Worm (Caenorhabditis elegans) whole organism, midembryonic: ENCODE results near the gene ctg-2.

Experiments
- T22C8.4 ChIP-seq: fragments of 200-800 bp; sonication (Bioruptor generic); IDR thresholded peaks from 2 replicates; pipeline ENCODE4 v1.3.6; 2022; ENCODE audit warnings: missing genetic modification characterization, missing compliant biosample characterization
- cog-1 ChIP-seq: sonication (generic microtip); optimal IDR thresholded peaks from 2 replicates; lab custom pipeline; 2016; ENCODE audit warnings: missing genetic modification characterization, missing compliant biosample characterization
- flt-1 ChIP-seq: fragments of 200-800 bp; sonication (Bioruptor generic); IDR thresholded peaks from 2 replicates; pipeline ENCODE4 v1.3.6; 2022; ENCODE audit warnings: missing genetic modification characterization, missing compliant biosample characterization
- klf-2 ChIP-seq: fragments of 200-800 bp; sonication (Bioruptor generic); conservative IDR thresholded peaks from 2 replicates; pipeline ENCODE4 v1.3.6; 2022; ENCODE audit warnings: missing genetic modification reagents, missing genetic modification characterization, missing compliant biosample characterization
- med-1 ChIP-seq: sonication (generic microtip); optimal IDR thresholded peaks from 2 replicates; lab custom pipeline; 2017; ENCODE audit warnings: missing genetic modification characterization, mild to moderate bottlenecking, missing compliant biosample characterization, antibody characterized with exemption, missing genetic modification reagents; ENCODE audit not compliant: insufficient read depth
- ref-1 ChIP-seq: fragments of 200-800 bp; sonication (Bioruptor generic); conservative IDR thresholded peaks from 2 replicates; pipeline ENCODE4 v1.3.6; 2022; ENCODE audit warnings: missing genetic modification reagents, missing genetic modification characterization, missing compliant biosample characterization
- tab-1 ChIP-seq: fragments of 200-800 bp; sonication (Bioruptor generic); IDR thresholded peaks from 2 replicates; pipeline ENCODE4 v1.3.6; 2022; ENCODE audit warnings: missing genetic modification characterization, missing compliant biosample characterization
- ztf-23 ChIP-seq: fragments of 200-800 bp; sonication (Bioruptor generic); IDR thresholded peaks from 2 replicates; pipeline ENCODE4 v1.3.6; 2022; ENCODE audit warnings: missing genetic modification reagents, missing genetic modification characterization, missing compliant biosample characterization
- ztf-29 ChIP-seq: fragments of 200-800 bp; sonication (Bioruptor generic); IDR thresholded peaks from 2 replicates; pipeline ENCODE4 v1.3.6; 2022; ENCODE audit warnings: missing genetic modification reagents, missing genetic modification characterization, missing compliant biosample characterization

ctg-2 gene

ce11 chrII:8531181-8531759 lies 16.4 kb downstream of the ctg-2 start, which contains the start of gene gldi-7:
Gene gldi-7 (minus strand): TSS chrII:8531222.
- TF ChIP-seq ztf-29 (no peak), flt-1 (GFP tag; lab: Robert Waterston, UW) (no peak), T22C8.4 (GFP tag; lab: Robert Waterston, UW) (no peak), ztf-23 (GFP tag; lab: Robert Waterston, UW) (no peak), med-1 (GFP tag; lab: Kevin White, UChicago) (no peak), klf-2 (no peak), tab-1 (GFP tag; lab: Robert Waterston, UW) (no peak), ref-1 (GFP tag; lab: Robert Waterston, UW) (no peak), cog-1 (tag; lab: Kevin White, UChicago) (no peak)

- TF ChIP-seq cog-1 (tag; lab: Kevin White, UChicago) (no peak), flt-1 (GFP tag; lab: Robert Waterston, UW) (no peak), T22C8.4 (GFP tag; lab: Robert Waterston, UW) (no peak), ztf-29 (no peak), ref-1 (GFP tag; lab: Robert Waterston, UW) (no peak), med-1 (GFP tag; lab: Kevin White, UChicago) (no peak), tab-1 (GFP tag; lab: Robert Waterston, UW) (no peak), ztf-23 (GFP tag; lab: Robert Waterston, UW) (no peak), klf-2 (no peak)
Observed at ce11 chrII:8532015-8532414, 17.2 kb downstream of the ctg-2 start.

- TF ChIP-seq flt-1 (GFP tag; lab: Robert Waterston, UW): no peak
Observed at ce11 chrII:8536060-8536459, 21.2 kb downstream of the ctg-2 start, which contains the start of gene W01C9.2. Gene W01C9.2 (plus strand): TSS chrII:8536360.

ce11 chrII:8540412-8540811 lies 25.6 kb downstream of the ctg-2 start, which contains the start of gene pqn-73:
Gene pqn-73 (plus strand): TSS chrII:8540712.
- TF ChIP-seq cog-1 (tag; lab: Kevin White, UChicago) (no peak), med-1 (GFP tag; lab: Kevin White, UChicago) (no peak), ztf-29 (no peak), klf-2 (no peak), ref-1 (GFP tag; lab: Robert Waterston, UW) (no peak), flt-1 (GFP tag; lab: Robert Waterston, UW) (no peak), T22C8.4 (GFP tag; lab: Robert Waterston, UW) (no peak), ztf-23 (GFP tag; lab: Robert Waterston, UW) (no peak), tab-1 (GFP tag; lab: Robert Waterston, UW) (no peak)

- TF ChIP-seq ztf-29: no peak
- TF ChIP-seq tab-1 (GFP tag; lab: Robert Waterston, UW): no peak
- TF ChIP-seq flt-1 (GFP tag; lab: Robert Waterston, UW): no peak
- TF ChIP-seq ref-1 (GFP tag; lab: Robert Waterston, UW): no peak
- no peak for TF ChIP-seq cog-1 (tag; lab: Kevin White, UChicago)
- TF ChIP-seq ztf-23 (GFP tag; lab: Robert Waterston, UW): no peak
- no peak for TF ChIP-seq T22C8.4 (GFP tag; lab: Robert Waterston, UW)
- no peak for TF ChIP-seq med-1 (GFP tag; lab: Kevin White, UChicago)
- TF ChIP-seq klf-2: no peak
Observed at ce11 chrII:8545315-8545714, 30.5 kb downstream of the ctg-2 start, which contains the start of gene decr-1.2. Gene decr-1.2 (plus strand): TSS chrII:8545615.

ce11 chrII:8546975-8547374 lies 32.1 kb downstream of the ctg-2 start:
- TF ChIP-seq cog-1 (tag; lab: Kevin White, UChicago): peak; percentile 52
- TF ChIP-seq klf-2: peak; percentile 84
- peak; percentile 82 for TF ChIP-seq ztf-29
- TF ChIP-seq tab-1 (GFP tag; lab: Robert Waterston, UW): peak; percentile 91
- TF ChIP-seq flt-1 (GFP tag; lab: Robert Waterston, UW): peak; percentile 92
- TF ChIP-seq ztf-23 (GFP tag; lab: Robert Waterston, UW): no peak; the same call in none of the 2 replicates
- peak; percentile 40 for TF ChIP-seq med-1 (GFP tag; lab: Kevin White, UChicago)
- TF ChIP-seq T22C8.4 (GFP tag; lab: Robert Waterston, UW): peak; percentile 63; the same call in 1 of the 2 replicates
- TF ChIP-seq ref-1 (GFP tag; lab: Robert Waterston, UW): peak; percentile 90

ce11 chrII:8551100-8551499 lies 36.2 kb downstream of the ctg-2 start:
- TF ChIP-seq ref-1 (GFP tag; lab: Robert Waterston, UW) (no peak), T22C8.4 (GFP tag; lab: Robert Waterston, UW) (no peak), klf-2 (no peak), cog-1 (tag; lab: Kevin White, UChicago) (no peak), tab-1 (GFP tag; lab: Robert Waterston, UW) (no peak), ztf-23 (GFP tag; lab: Robert Waterston, UW) (no peak), ztf-29 (no peak), flt-1 (GFP tag; lab: Robert Waterston, UW) (no peak), med-1 (GFP tag; lab: Kevin White, UChicago) (no peak)

- no peak for TF ChIP-seq ref-1 (GFP tag; lab: Robert Waterston, UW)
- no peak for TF ChIP-seq flt-1 (GFP tag; lab: Robert Waterston, UW)
- TF ChIP-seq klf-2: no peak
- no peak for TF ChIP-seq T22C8.4 (GFP tag; lab: Robert Waterston, UW)
- no peak for TF ChIP-seq ztf-23 (GFP tag; lab: Robert Waterston, UW)
Observed at ce11 chrII:8554568-8554967, 39.7 kb downstream of the ctg-2 start.

ce11 chrII:8556166-8556565 lies 41.3 kb downstream of the ctg-2 start, which contains the start of gene glb-27:
Gene glb-27 (minus strand): TSS chrII:8556266.
- TF ChIP-seq ztf-23 (GFP tag; lab: Robert Waterston, UW) (no peak), med-1 (GFP tag; lab: Kevin White, UChicago) (no peak), klf-2 (no peak), ref-1 (GFP tag; lab: Robert Waterston, UW) (no peak), tab-1 (GFP tag; lab: Robert Waterston, UW) (no peak), flt-1 (GFP tag; lab: Robert Waterston, UW) (no peak), T22C8.4 (GFP tag; lab: Robert Waterston, UW) (no peak), cog-1 (tag; lab: Kevin White, UChicago) (no peak), ztf-29 (no peak)
